Fruit fly (Drosophila melanogaster) whole organism, embryonic: ENCODE data around the gene Ret.

Experiments
- Atf3 ChIP-seq: fragments of 200-800 bp; sonication (Bioruptor generic); optimal IDR thresholded peaks from 3 replicates; lab custom pipeline; 2016; ENCODE audit warnings: missing biosample characterization, missing genetic modification characterization
- Atf6 ChIP-seq: fragments of 200-800 bp; sonication (Bioruptor generic); IDR thresholded peaks from 2 replicates; pipeline ENCODE4 v1.3.6; 2022; ENCODE audit warnings: missing biosample characterization, missing genetic modification characterization
- B-H2 ChIP-seq: fragments of 200-800 bp; sonication (Bioruptor generic); optimal IDR thresholded peaks from 2 replicates; lab custom pipeline; 2018; ENCODE audit warnings: missing biosample characterization, mild to moderate bottlenecking, missing genetic modification characterization
- CG10366 ChIP-seq: fragments of 200-800 bp; sonication (Bioruptor generic); IDR thresholded peaks from 2 replicates; pipeline ENCODE4 v1.3.6; 2022; ENCODE audit warnings: missing biosample characterization, missing genetic modification characterization
- CG10979 ChIP-seq: fragments of 200-800 bp; sonication (Bioruptor generic); optimal IDR thresholded peaks from 2 replicates; lab custom pipeline; 2018; ENCODE audit warnings: missing biosample characterization, mild to moderate bottlenecking, missing genetic modification characterization, moderate library complexity
- CG11456 ChIP-seq: fragments of 200-800 bp; sonication (Bioruptor generic); IDR thresholded peaks from 3 replicates; pipeline ENCODE4 v1.3.6; 2022; ENCODE audit warnings: missing biosample characterization, missing genetic modification characterization
- CG12391 ChIP-seq: fragments of 200-800 bp; sonication (Bioruptor generic); optimal IDR thresholded peaks from 3 replicates; lab custom pipeline; 2018; ENCODE audit warnings: missing biosample characterization, mild to moderate bottlenecking, missing genetic modification characterization, moderate library complexity
- CG13296 ChIP-seq: fragments of 200-800 bp; sonication (Bioruptor generic); optimal IDR thresholded peaks from 3 replicates; lab custom pipeline; 2018; ENCODE audit warnings: missing biosample characterization, mild to moderate bottlenecking, missing genetic modification characterization
- CG15073 ChIP-seq: fragments of 200-800 bp; sonication (Bioruptor generic); optimal IDR thresholded peaks from 2 replicates; lab custom pipeline; 2016; ENCODE audit warnings: missing biosample characterization, missing genetic modification characterization
- CG17568 ChIP-seq: fragments of 200-800 bp; sonication (Bioruptor generic); optimal IDR thresholded peaks from 2 replicates; lab custom pipeline; 2018; ENCODE audit warnings: missing biosample characterization, mild to moderate bottlenecking, missing genetic modification characterization, moderate library complexity
- CG2202 ChIP-seq: fragments of 200-800 bp; sonication (Bioruptor generic); optimal IDR thresholded peaks from 2 replicates; lab custom pipeline; 2018; ENCODE audit warnings: missing biosample characterization, mild to moderate bottlenecking, missing genetic modification characterization
- CG2875 ChIP-seq: fragments of 200-800 bp; sonication (Bioruptor generic); optimal IDR thresholded peaks from 2 replicates; lab custom pipeline; 2017; ENCODE audit warnings: missing biosample characterization, mild to moderate bottlenecking, missing genetic modification characterization, missing genetic modification reagents
- CG2889 ChIP-seq: fragments of 200-800 bp; sonication (Bioruptor generic); IDR thresholded peaks from 3 replicates; pipeline ENCODE4 v1.3.6; 2022; ENCODE audit warnings: missing biosample characterization, missing genetic modification characterization
- CG34422 ChIP-seq: fragments of 200-800 bp; sonication (Bioruptor generic); IDR thresholded peaks from 3 replicates; pipeline ENCODE4 v1.3.6; 2022; ENCODE audit warnings: missing biosample characterization, missing genetic modification characterization
- CG42726 ChIP-seq: fragments of 200-800 bp; sonication (Bioruptor generic); IDR thresholded peaks from 2 replicates; pipeline ENCODE4 v1.3.6; 2022; ENCODE audit warnings: missing biosample characterization, missing genetic modification characterization; ENCODE audit not compliant: partially characterized antibody
- CG4707 ChIP-seq: fragments of 200-800 bp; sonication (Bioruptor generic); optimal IDR thresholded peaks from 2 replicates; lab custom pipeline; 2018; ENCODE audit warnings: missing biosample characterization, mild to moderate bottlenecking, missing genetic modification characterization, moderate library complexity
- CG6254 ChIP-seq: fragments of 200-800 bp; sonication (Bioruptor generic); optimal IDR thresholded peaks from 3 replicates; lab custom pipeline; 2017; ENCODE audit warnings: mild to moderate bottlenecking, missing biosample characterization, missing genetic modification reagents, missing genetic modification characterization
- CG6765 ChIP-seq: fragments of 200-800 bp; sonication (Bioruptor generic); optimal IDR thresholded peaks from 3 replicates; lab custom pipeline; 2017; ENCODE audit warnings: missing biosample characterization, mild to moderate bottlenecking, missing genetic modification characterization
- CG7372 ChIP-seq: fragments of 200-800 bp; sonication (Bioruptor generic); IDR thresholded peaks from 2 replicates; pipeline ENCODE4 v1.3.6; 2022; ENCODE audit warnings: missing biosample characterization, missing genetic modification characterization
- CG8478 ChIP-seq: fragments of >200 bp; optimal IDR thresholded peaks from 2 replicates; lab custom pipeline; 2018
- CG8944 ChIP-seq: fragments of 200-800 bp; sonication (Bioruptor generic); optimal IDR thresholded peaks from 3 replicates; lab custom pipeline; 2016; ENCODE audit warnings: missing biosample characterization, missing genetic modification characterization
- CG9817 ChIP-seq: fragments of 200-800 bp; sonication (Bioruptor generic); optimal IDR thresholded peaks from 2 replicates; lab custom pipeline; 2018; ENCODE audit warnings: missing biosample characterization, mild to moderate bottlenecking, missing genetic modification characterization, moderate library complexity
- CHES-1-like ChIP-seq: fragments of 200-800 bp; sonication (Bioruptor generic); optimal IDR thresholded peaks from 2 replicates; lab custom pipeline; 2016; ENCODE audit warnings: missing biosample characterization, missing genetic modification characterization
- Dip3 ChIP-seq: fragments of 200-800 bp; sonication (Bioruptor generic); optimal IDR thresholded peaks from 3 replicates; lab custom pipeline; 2016; ENCODE audit warnings: missing biosample characterization, missing genetic modification characterization
- Elba2 ChIP-seq: fragments of 200-800 bp; sonication (Bioruptor generic); optimal IDR thresholded peaks from 3 replicates; lab custom pipeline; 2016; ENCODE audit warnings: missing biosample characterization, missing genetic modification characterization
- Max ChIP-seq: fragments of 200-800 bp; sonication (Bioruptor generic); optimal IDR thresholded peaks from 2 replicates; lab custom pipeline; 2016; ENCODE audit warnings: missing biosample characterization, mild to moderate bottlenecking, missing genetic modification characterization
- Med ChIP-seq: fragments of 200-800 bp; sonication (Bioruptor generic); peaks from one replicate; lab custom pipeline; 2016; ENCODE audit warnings: missing biosample characterization, missing genetic modification characterization, mild to moderate bottlenecking, inconsistent platforms, moderate library complexity
- Sox100B ChIP-seq: fragments of 200-800 bp; sonication (Bioruptor generic); optimal IDR thresholded peaks from 3 replicates; lab custom pipeline; 2018; ENCODE audit warnings: missing biosample characterization, mild to moderate bottlenecking, missing genetic modification characterization
- Usf ChIP-seq: fragments of 200-800 bp; sonication (Bioruptor generic); optimal IDR thresholded peaks from 2 replicates; lab custom pipeline; 2017; ENCODE audit warnings: missing genotype, missing biosample characterization, missing genetic modification characterization
- Xrp1 ChIP-seq: fragments of 200-800 bp; sonication (Bioruptor generic); IDR thresholded peaks from 2 replicates; pipeline ENCODE4 v1.3.6; 2022; ENCODE audit warnings: missing biosample characterization, missing genetic modification characterization
- ash1 ChIP-seq: fragments of 200-800 bp; sonication (Bioruptor generic); optimal IDR thresholded peaks from 2 replicates; lab custom pipeline; 2018; ENCODE audit warnings: missing biosample characterization, mild to moderate bottlenecking, missing genetic modification characterization
- bsh ChIP-seq, 2 experiments: fragments of 200-800 bp; sonication (Bioruptor generic); optimal IDR thresholded peaks; 2 replicates each; lab custom pipeline; 2017 to 2018; ENCODE audit warnings: mild to moderate bottlenecking in 2 of 2, missing biosample characterization in 2 of 2, missing genetic modification characterization in 2 of 2, moderate library complexity in 1 of 2
- caup ChIP-seq: fragments of 200-800 bp; sonication (Bioruptor generic); optimal IDR thresholded peaks from 3 replicates; lab custom pipeline; 2017; ENCODE audit warnings: missing biosample characterization, mild to moderate bottlenecking, missing genetic modification characterization, moderate library complexity; ENCODE audit not compliant: severe bottlenecking
- chinmo ChIP-seq: fragments of 200-800 bp; sonication (Bioruptor generic); IDR thresholded peaks from 4 replicates; pipeline ENCODE4 v1.3.6; 2022; ENCODE audit warnings: missing biosample characterization, missing genetic modification characterization; ENCODE audit not compliant: partially characterized antibody
- croc ChIP-seq: fragments of 200-800 bp; sonication (Bioruptor generic); conservative IDR thresholded peaks from 3 replicates; pipeline ENCODE4 v1.3.6; 2022; ENCODE audit warnings: missing biosample characterization, missing genetic modification characterization
- danr ChIP-seq: fragments of 200-800 bp; sonication (Bioruptor generic); IDR thresholded peaks from 2 replicates; pipeline ENCODE4 v1.3.6; 2022; ENCODE audit warnings: missing biosample characterization, missing genetic modification characterization
- eyg ChIP-seq: fragments of 200-800 bp; sonication (Bioruptor generic); optimal IDR thresholded peaks from 3 replicates; lab custom pipeline; 2016; ENCODE audit warnings: missing biosample characterization, missing genetic modification characterization
- ftz-f1 ChIP-seq: fragments of 200-800 bp; sonication (Bioruptor generic); optimal IDR thresholded peaks from 2 replicates; lab custom pipeline; 2016; ENCODE audit warnings: missing biosample characterization, missing genetic modification characterization
- her ChIP-seq: fragments of 200-800 bp; sonication (Bioruptor generic); optimal IDR thresholded peaks from 2 replicates; lab custom pipeline; 2016; ENCODE audit warnings: missing biosample characterization, missing genetic modification characterization
- insv ChIP-seq, 2 experiments: fragments of 200-800 bp; sonication (Bioruptor generic); optimal IDR thresholded peaks; 3 replicates each; lab custom pipeline; 2016 to 2018; ENCODE audit warnings: missing biosample characterization in 2 of 2, missing genetic modification characterization in 2 of 2
- lmd ChIP-seq: fragments of 200-800 bp; sonication (Bioruptor generic); IDR thresholded peaks from 2 replicates; pipeline ENCODE4 v1.3.6; 2022; ENCODE audit warnings: missing biosample characterization, missing genetic modification characterization
- nerfin-2 ChIP-seq: fragments of 200-800 bp; sonication (Bioruptor generic); IDR thresholded peaks from 2 replicates; pipeline ENCODE4 v1.3.6; 2022; ENCODE audit warnings: missing biosample characterization, missing genetic modification characterization; ENCODE audit not compliant: partially characterized antibody
- peb ChIP-seq: fragments of 200-800 bp; sonication (Bioruptor generic); IDR thresholded peaks from 2 replicates; pipeline ENCODE4 v1.3.6; 2022; ENCODE audit warnings: missing biosample characterization, missing genetic modification characterization
- sc ChIP-seq, 3 experiments: fragments of >200 bp in 2 of 3; fragments of 200-800 bp in 1 of 3; sonication (Bioruptor generic) in 1 of 3; optimal IDR thresholded peaks; 2 replicates in 2 of 3; 3 replicates in 1 of 3; lab custom pipeline; 2017; ENCODE audit warnings: mild to moderate bottlenecking in 1 of 3, missing biosample characterization in 1 of 3, missing genetic modification characterization in 1 of 3, missing genetic modification reagents in 1 of 3
- sisA ChIP-seq: fragments of 200-800 bp; sonication (Bioruptor generic); IDR thresholded peaks from 2 replicates; pipeline ENCODE4 v1.3.6; 2022; ENCODE audit warnings: missing biosample characterization, missing genetic modification characterization
- so ChIP-seq: fragments of 200-800 bp; sonication (Bioruptor generic); IDR thresholded peaks from 3 replicates; pipeline ENCODE4 v1.3.6; 2022; ENCODE audit warnings: missing biosample characterization, missing genetic modification characterization
- ttk ChIP-seq: fragments of 200-800 bp; sonication (Bioruptor generic); IDR thresholded peaks from 2 replicates; pipeline ENCODE4 v2.1.2; 2022; ENCODE audit warnings: missing biosample characterization, missing genetic modification characterization
- twi ChIP-seq: fragments of 200-800 bp; optimal IDR thresholded peaks from 2 replicates; lab custom pipeline; 2019; ENCODE audit warnings: missing biosample characterization, mild to moderate bottlenecking, missing genetic modification characterization, moderate library complexity
- vfl ChIP-seq: fragments of 200-800 bp; sonication (Bioruptor generic); optimal IDR thresholded peaks from 2 replicates; lab custom pipeline; 2016; ENCODE audit warnings: missing biosample characterization, missing genetic modification characterization
- wor ChIP-seq: fragments of 200-800 bp; sonication (Bioruptor generic); IDR thresholded peaks from 2 replicates; pipeline ENCODE4 v1.3.6; 2022; ENCODE audit warnings: missing biosample characterization, missing genetic modification characterization

Gene Ret

DNA sequence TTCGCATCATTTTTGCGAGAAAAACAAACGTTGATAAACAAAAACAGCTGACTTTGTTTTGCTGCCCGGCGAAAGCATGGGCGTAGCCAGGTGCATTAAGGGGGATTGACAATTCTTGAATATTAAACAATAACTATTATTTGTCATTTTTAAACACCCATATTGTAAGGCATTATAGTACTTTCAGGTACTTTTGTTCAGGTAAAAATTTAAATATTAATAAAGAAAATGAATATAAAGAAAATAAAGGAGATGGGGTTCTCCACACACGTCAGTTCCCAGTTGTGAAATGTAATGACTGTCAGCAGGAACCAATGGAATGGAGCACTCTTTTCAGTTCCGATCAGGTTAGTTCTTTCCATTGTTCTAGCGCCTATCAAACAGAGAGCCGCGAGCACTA lies 40.0 kb downstream of the Ret start, which contains the start of the genes Coq3 and Pld3 (continued):
- TF ChIP-seq CG4707 (GFP tag; lab: Kevin White, UChicago) (peak; percentile 61), croc (GFP tag; lab: Robert Waterston, UW) (peak; percentile 60), CG2889 (GFP tag; lab: Robert Waterston, UW) (peak; percentile 75; the same call in 2 of the 3 replicates), CG8944 (peak; percentile 49), Atf3 (GFP tag; lab: Kevin White, UChicago) (peak; percentile 58), sc (optimal IDR thresholded peaks at IDR 0.05; lab: Kevin White, UChicago) (no peak), sc (GFP tag; optimal IDR thresholded peaks at IDR 0.05; lab: Kevin White, UChicago) (peak; percentile 67), so (GFP tag; lab: Robert Waterston, UW) (peak; percentile 68; the same call in 2 of the 3 replicates), Atf6 (GFP tag; lab: Robert Waterston, UW) (peak; percentile 64), CG12391 (tag; lab: Kevin White, UChicago) (peak; percentile 86), sisA (GFP tag; lab: Robert Waterston, UW) (peak; percentile 76), CG10366 (GFP tag; lab: Robert Waterston, UW) (peak; percentile 69), chinmo (GFP tag; lab: Robert Waterston, UW) (no peak), vfl (GFP tag; lab: Kevin White, UChicago) (peak; percentile 74), CG8478 (no peak), Dip3 (GFP tag; lab: Kevin White, UChicago) (peak; percentile 72), ttk (GFP tag; lab: Robert Waterston, UW) (peak; percentile 61; the same call in 1 of the 2 replicates), ftz-f1 (GFP tag; lab: Kevin White, UChicago) (no peak), B-H2 (GFP tag; lab: Kevin White, UChicago) (peak; percentile 87), twi (tag; lab: Kevin White, UChicago) (peak; percentile 57), danr (GFP tag; lab: Robert Waterston, UW) (peak; percentile 56; the same call in 1 of the 2 replicates), wor (GFP tag; lab: Robert Waterston, UW) (no peak), peb (0 out of 2 replicates have a peak, but pooled peaks have one; percentile 13), Max (GFP tag; lab: Kevin White, UChicago) (peak; percentile 72), lmd (GFP tag; lab: Robert Waterston, UW) (peak; percentile 78), nerfin-2 (no peak), bsh (GFP tag; optimal IDR thresholded peaks at IDR 0.05; lab: Kevin White, UChicago) (peak; percentile 81 to 87), ash1 (GFP tag; lab: Kevin White, UChicago) (peak; percentile 37), insv (GFP tag; optimal IDR thresholded peaks at IDR 0.05; lab: Kevin White, UChicago) (peak in 1 of 2 experiments; percentile 28), Sox100B (GFP tag; lab: Kevin White, UChicago) (peak; percentile 69), her (GFP tag; lab: Kevin White, UChicago) (peak; percentile 67), CG17568 (no peak), CG7372 (0 out of 2 replicates have a peak, but pooled peaks have one; percentile 28), eyg (GFP tag; lab: Kevin White, UChicago) (peak; percentile 40), CG10979 (peak; percentile 80), CG11456 (GFP tag; lab: Robert Waterston, UW) (peak; percentile 85), CG2202 (tag; lab: Kevin White, UChicago) (peak; percentile 63), caup (GFP tag; lab: Kevin White, UChicago) (peak; percentile 75), CG6765 (GFP tag; lab: Kevin White, UChicago) (peak; percentile 66), CG6254 (GFP tag; lab: Kevin White, UChicago) (peak; percentile 71), Med (GFP tag; lab: Kevin White, UChicago) (peak; percentile 97), CG13296 (GFP tag; lab: Kevin White, UChicago) (peak; percentile 83), Xrp1 (peak; percentile 90), CHES-1-like (GFP tag; lab: Kevin White, UChicago) (peak; percentile 68), Elba2 (GFP tag; lab: Kevin White, UChicago) (no peak), CG34422 (GFP tag; lab: Robert Waterston, UW) (peak; percentile 77), CG15073 (GFP tag; lab: Kevin White, UChicago) (no peak), Usf (GFP tag; lab: Kevin White, UChicago) (peak; percentile 75), CG42726 (GFP tag; lab: Robert Waterston, UW) (no peak), CG2875 (peak; percentile 71), CG9817 (tag; lab: Kevin White, UChicago) (peak; percentile 77)
